Worm (Caenorhabditis elegans): Measurements from ENCODE around the gene glrx-5.

Gene glrx-5

ce11 chrIII:12372080-12373065 is 1.3 kb downstream of the glrx-5 start:
- TF ChIP-seq ceh-83 (GFP tag; optimal IDR thresholded peaks at IDR 0.05) (no peak), cnd-1 (tag; optimal IDR thresholded peaks at IDR 0.05) (no peak), sptf-1 (tag; optimal IDR thresholded peaks at IDR 0.05) (no peak), nhr-76 (tag; optimal IDR thresholded peaks at IDR 0.05) (no peak), unc-39 (tag; optimal IDR thresholded peaks at IDR 0.05) (no peak)

DNA sequence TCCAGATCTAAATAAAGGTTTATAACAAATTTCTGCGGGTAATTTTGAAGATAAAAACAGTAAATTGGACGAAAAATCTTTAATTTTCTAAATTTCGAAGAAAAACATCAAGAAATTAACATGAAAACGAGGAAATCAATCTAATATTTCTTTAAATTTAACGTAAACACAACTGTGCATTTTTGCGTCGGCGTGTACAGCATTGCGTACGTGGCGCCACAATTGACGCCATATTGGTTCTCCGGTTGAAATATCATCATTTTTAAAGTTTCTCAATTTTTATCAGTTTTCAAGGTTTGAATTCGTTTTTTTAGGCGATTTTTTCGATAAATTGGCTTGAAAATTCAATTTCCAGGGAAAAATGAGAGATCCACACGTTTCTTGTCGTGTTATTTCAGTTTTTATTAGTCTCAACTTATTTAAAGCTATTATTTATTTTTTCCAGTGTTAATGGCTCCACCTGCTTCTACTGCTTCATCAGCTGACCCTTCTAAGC is 3.6 kb downstream of the glrx-5 start, which contains the start of gene rpt-6:
rpt-6 (plus strand) TSS at position 446 of the 496 bp plus-strand sequence.
- TF ChIP-seq lsy-2 (tag; optimal IDR thresholded peaks at IDR 0.05) (peak; percentile 44), lin-13 (tag; optimal IDR thresholded peaks at IDR 0.05) (peak; percentile 60), mab-5 (tag; optimal IDR thresholded peaks at IDR 0.05) (no peak), nhr-2 (tag; optimal IDR thresholded peaks at IDR 0.05) (peak; percentile 3), hlh-1 (tag; optimal IDR thresholded peaks at IDR 0.05) (peak; percentile 94), ces-1 (GFP tag; optimal IDR thresholded peaks at IDR 0.05) (peak; percentile 40), sem-2 (GFP tag; optimal IDR thresholded peaks at IDR 0.05) (no peak), ceh-83 (GFP tag; optimal IDR thresholded peaks at IDR 0.05) (no peak), sptf-1 (tag; optimal IDR thresholded peaks at IDR 0.05) (peak; percentile 4), mep-1 (tag; optimal IDR thresholded peaks at IDR 0.05) (peak; percentile 26), pha-4 (tag; optimal IDR thresholded peaks at IDR 0.05) (peak; percentile 30)

ce11 chrIII:12369476-12369875 is 4.2 kb downstream of the glrx-5 start:
- peak; percentile 37 for TF ChIP-seq ces-1 (GFP tag; optimal IDR thresholded peaks at IDR 0.05)
- no peak for TF ChIP-seq flh-1 (GFP tag; optimal IDR thresholded peaks at IDR 0.05)
- TF ChIP-seq hlh-1 (tag; optimal IDR thresholded peaks at IDR 0.05): peak; percentile 100
- peak; percentile 43 for TF ChIP-seq lin-13 (tag; optimal IDR thresholded peaks at IDR 0.05)

ce11 chrIII:12368462-12369306 is 5.0 kb downstream of the glrx-5 start, which contains the start of gene his-72:
Gene his-72 (minus strand): TSS chrIII:12369050.
- TF ChIP-seq drap-1 (GFP tag; optimal IDR thresholded peaks at IDR 0.05): peak; percentile 54
- TF ChIP-seq ceh-83 (GFP tag; optimal IDR thresholded peaks at IDR 0.05): peak; percentile 75
- TF ChIP-seq elt-1 (tag; optimal IDR thresholded peaks at IDR 0.05; ENCODE audit: borderline replicate concordance, insufficient read depth): no peak
- no peak for TF ChIP-seq zip-8 (tag; optimal IDR thresholded peaks at IDR 0.05)
- TF ChIP-seq mls-2 (tag; optimal IDR thresholded peaks at IDR 0.05): peak; percentile 53
- TF ChIP-seq flh-1 (GFP tag; optimal IDR thresholded peaks at IDR 0.05): peak; percentile 3
- TF ChIP-seq sptf-1 (tag; optimal IDR thresholded peaks at IDR 0.05): peak; percentile 45
- TF ChIP-seq bed-3 (GFP tag; optimal IDR thresholded peaks at IDR 0.05): peak; percentile 7
- peak; percentile 52 for TF ChIP-seq cnd-1 (tag; optimal IDR thresholded peaks at IDR 0.05)
- TF ChIP-seq elt-3 (tag; optimal IDR thresholded peaks at IDR 0.05): no peak
- no peak for TF ChIP-seq snpc-4 (tag; optimal IDR thresholded peaks at IDR 0.05)
- no peak for TF ChIP-seq nhr-28 (tag; optimal IDR thresholded peaks at IDR 0.05)
- TF ChIP-seq unc-62 (GFP tag; optimal IDR thresholded peaks at IDR 0.05): peak; percentile 12
- no peak for TF ChIP-seq nhr-237 (tag; optimal IDR thresholded peaks at IDR 0.05)
- TF ChIP-seq ces-1 (GFP tag; optimal IDR thresholded peaks at IDR 0.05): no peak
- no peak for TF ChIP-seq tbx-8 (GFP tag; optimal IDR thresholded peaks at IDR 0.05)
- TF ChIP-seq lin-32 (GFP tag; optimal IDR thresholded peaks at IDR 0.05): no peak
- TF ChIP-seq sem-2 (GFP tag; optimal IDR thresholded peaks at IDR 0.05): no peak
- peak; percentile 23 for TF ChIP-seq ham-2 (GFP tag; optimal IDR thresholded peaks at IDR 0.05)
- TF ChIP-seq M03D4.4 (tag; optimal IDR thresholded peaks at IDR 0.05): no peak
- no peak for TF ChIP-seq blmp-1 (tag; optimal IDR thresholded peaks at IDR 0.05)
- TF ChIP-seq pha-4 (tag; optimal IDR thresholded peaks at IDR 0.05): peak; percentile 3
- TF ChIP-seq lsy-2 (tag; optimal IDR thresholded peaks at IDR 0.05): peak; percentile 11
- no peak for TF ChIP-seq ztf-11 (tag; optimal IDR thresholded peaks at IDR 0.05)
- TF ChIP-seq ceh-43 (GFP tag; optimal IDR thresholded peaks at IDR 0.05): no peak
- no peak for TF ChIP-seq nhr-76 (tag; optimal IDR thresholded peaks at IDR 0.05)
- peak; percentile 27 for TF ChIP-seq lin-13 (tag; optimal IDR thresholded peaks at IDR 0.05)
- TF ChIP-seq mep-1 (tag; optimal IDR thresholded peaks at IDR 0.05): peak; percentile 50
- TF ChIP-seq unc-120 (tag; optimal IDR thresholded peaks at IDR 0.05; ENCODE audit: poor library complexity, severe bottlenecking): peak; percentile 41
- TF ChIP-seq ceh-39 (tag; optimal IDR thresholded peaks at IDR 0.05): peak; percentile 46
- TF ChIP-seq nhr-12 (tag; optimal IDR thresholded peaks at IDR 0.05): peak; percentile 45
- TF ChIP-seq hlh-1 (tag; optimal IDR thresholded peaks at IDR 0.05): peak; percentile 100
- TF ChIP-seq nhr-2 (tag; optimal IDR thresholded peaks at IDR 0.05): no peak
- no peak for TF ChIP-seq unc-39 (tag; optimal IDR thresholded peaks at IDR 0.05)
- no peak for TF ChIP-seq mab-5 (tag; optimal IDR thresholded peaks at IDR 0.05)
